Worm (Caenorhabditis elegans) whole organism, L2 larva: ENCODE data around the gene F40F12.3.

Experiments
- elt-1 ChIP-seq: fragments of 150-350 bp; optimal IDR thresholded peaks from 2 replicates; lab custom pipeline; 2014; ENCODE audit warnings: missing biosample characterization, missing genetic modification characterization
- lin-11 ChIP-seq: fragments of 150-350 bp; sonication (generic microtip); optimal IDR thresholded peaks from 2 replicates; lab custom pipeline; 2014; ENCODE audit warnings: missing biosample characterization, missing genetic modification characterization, inconsistent platforms, mixed read lengths
- nhr-11 ChIP-seq: fragments of 150-350 bp; optimal IDR thresholded peaks from 2 replicates; lab custom pipeline; 2014; ENCODE audit warnings: missing biosample characterization, missing genetic modification characterization
- nhr-77 ChIP-seq: fragments of 150-350 bp; optimal IDR thresholded peaks from 2 replicates; lab custom pipeline; 2014; ENCODE audit warnings: missing biosample characterization, missing genetic modification characterization
- skn-1 ChIP-seq: sonication (generic microtip); optimal IDR thresholded peaks from 2 replicates; lab custom pipeline; 2017; ENCODE audit warnings: missing biosample characterization, missing genetic modification characterization
- unc-62 ChIP-seq: fragments of 150-350 bp; optimal IDR thresholded peaks from 2 replicates; lab custom pipeline; 2014; ENCODE audit warnings: missing biosample characterization, missing genetic modification reagents, missing genetic modification characterization

DNA sequence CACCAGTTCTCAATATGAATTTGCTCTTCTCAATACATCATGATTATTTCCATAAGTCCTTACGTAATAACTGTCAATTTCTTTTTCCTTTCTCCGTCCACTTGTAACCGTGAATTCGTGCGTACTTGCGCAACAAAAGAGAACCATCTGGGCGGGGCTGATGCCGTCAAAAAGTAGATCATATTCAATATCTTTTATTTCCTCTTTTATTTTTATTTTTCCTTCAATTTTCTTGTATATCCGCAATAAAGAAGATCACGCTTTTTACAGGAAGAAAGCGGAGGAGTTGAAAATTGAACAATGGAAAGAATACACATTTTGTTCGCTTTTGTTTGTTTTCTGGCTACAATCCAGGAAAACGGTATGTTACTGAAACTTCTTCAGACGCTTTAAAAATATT is 27.8 kb downstream of the F40F12.3 start, which contains the start of gene mam-7:
- TF ChIP-seq nhr-11 (tag; lab: Kevin White, UChicago) = no peak
- no peak for TF ChIP-seq nhr-77 (tag; lab: Kevin White, UChicago)
- TF ChIP-seq elt-1 = no peak
- no peak for TF ChIP-seq skn-1 (tag; lab: Kevin White, UChicago)
- no peak for TF ChIP-seq unc-62
- TF ChIP-seq lin-11 (tag; lab: Kevin White, UChicago) = no peak
